Fruit fly (Drosophila melanogaster) S2 (cell line): ENCODE results near the gene Cdc5.

Experiments
- CG8478 ChIP-seq: fragments of >200 bp; optimal IDR thresholded peaks from 2 replicates; lab custom pipeline; 2018
- CTCF ChIP-seq, 2 experiments: fragments of >200 bp; optimal IDR thresholded peaks; 2 replicates each; lab custom pipeline; 2018

DNA sequence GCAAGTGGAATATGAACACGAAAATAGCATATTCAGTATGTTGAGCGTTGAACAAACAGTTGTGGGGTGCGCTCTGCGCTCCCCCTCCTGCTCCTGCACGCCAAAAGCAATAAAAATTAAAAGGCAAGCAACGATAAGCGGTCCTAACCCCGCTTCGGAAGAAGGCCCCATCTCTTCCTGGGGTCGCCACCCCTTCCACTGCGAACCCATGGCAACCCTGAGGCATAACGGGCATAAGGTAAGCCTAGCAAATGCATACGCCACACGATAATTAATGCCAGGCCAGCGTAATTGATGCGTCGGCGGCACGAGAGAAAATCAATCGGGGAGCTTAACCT lies 12.8 kb downstream of the Cdc5 start:
- no peak for TF ChIP-seq CG8478 (lab: Kevin White, UChicago)
- TF ChIP-seq CTCF (optimal IDR thresholded peaks at IDR 0.05; lab: Kevin White, UChicago) = no peak
